Fruit fly (Drosophila melanogaster) whole organism, embryonic: Measurements from ENCODE around the gene Frmd5.

ENCODE experiments used
- CG1024 ChIP-seq: fragments of 200-800 bp; sonication (Bioruptor generic); IDR thresholded peaks from 2 replicates; pipeline ENCODE4 v1.3.6; 2022; ENCODE audit warnings: missing biosample characterization, missing genetic modification characterization
- CG10366 ChIP-seq: fragments of 200-800 bp; sonication (Bioruptor generic); IDR thresholded peaks from 2 replicates; pipeline ENCODE4 v1.3.6; 2022; ENCODE audit warnings: missing biosample characterization, missing genetic modification characterization
- CG11398 ChIP-seq: fragments of 200-800 bp; sonication (Bioruptor generic); optimal IDR thresholded peaks from 2 replicates; lab custom pipeline; 2016; ENCODE audit warnings: missing biosample characterization, missing genetic modification characterization
- CG11695 ChIP-seq: fragments of 200-800 bp; sonication (Bioruptor generic); IDR thresholded peaks from 3 replicates; pipeline ENCODE4 v1.3.6; 2022; ENCODE audit warnings: missing biosample characterization, missing genetic modification characterization
- CG11723 ChIP-seq: fragments of 200-800 bp; sonication (Bioruptor generic); optimal IDR thresholded peaks from 2 replicates; lab custom pipeline; 2017; ENCODE audit warnings: missing biosample characterization, mild to moderate bottlenecking, missing genetic modification characterization
- CG12071 ChIP-seq: fragments of 200-800 bp; sonication (Bioruptor generic); optimal IDR thresholded peaks from 3 replicates; lab custom pipeline; 2018; ENCODE audit warnings: missing biosample characterization, mild to moderate bottlenecking, missing genetic modification characterization
- CG12299 ChIP-seq: fragments of 200-800 bp; sonication (Bioruptor generic); optimal IDR thresholded peaks from 2 replicates; lab custom pipeline; 2018; ENCODE audit warnings: missing biosample characterization, mild to moderate bottlenecking, missing genetic modification characterization
- CG12659 ChIP-seq: fragments of 200-800 bp; sonication (Bioruptor generic); optimal IDR thresholded peaks from 3 replicates; lab custom pipeline; 2017; ENCODE audit warnings: mild to moderate bottlenecking, missing biosample characterization, missing genetic modification reagents, missing genetic modification characterization
- CG2889 ChIP-seq: fragments of 200-800 bp; sonication (Bioruptor generic); IDR thresholded peaks from 3 replicates; pipeline ENCODE4 v1.3.6; 2022; ENCODE audit warnings: missing biosample characterization, missing genetic modification characterization
- CG30431 ChIP-seq: fragments of 200-800 bp; sonication (Bioruptor generic); optimal IDR thresholded peaks from 2 replicates; lab custom pipeline; 2017; ENCODE audit warnings: missing biosample characterization, missing genetic modification characterization
- CG31441 ChIP-seq: fragments of 200-800 bp; sonication (Bioruptor generic); IDR thresholded peaks from 2 replicates; pipeline ENCODE4 v1.3.6; 2022; ENCODE audit warnings: missing biosample characterization, missing genetic modification characterization
- CG3726 ChIP-seq: fragments of 200-800 bp; sonication (Bioruptor generic); IDR thresholded peaks from 3 replicates; pipeline ENCODE4, ENCODE4 v1.3.6; 2022; ENCODE audit warnings: missing biosample characterization, missing genetic modification characterization
- CG3995 ChIP-seq: fragments of 200-800 bp; sonication (Bioruptor generic); optimal IDR thresholded peaks from 3 replicates; lab custom pipeline; 2016; ENCODE audit warnings: missing biosample characterization, missing genetic modification characterization
- CG4282 ChIP-seq: fragments of 200-800 bp; sonication (Bioruptor generic); optimal IDR thresholded peaks from 2 replicates; lab custom pipeline; 2016; ENCODE audit warnings: missing biosample characterization, missing genetic modification characterization
- CG7839 ChIP-seq: fragments of 200-800 bp; sonication (Bioruptor generic); optimal IDR thresholded peaks from 3 replicates; lab custom pipeline; 2018; ENCODE audit warnings: missing biosample characterization, mild to moderate bottlenecking, missing genetic modification characterization, moderate library complexity
- CG7987 ChIP-seq: fragments of 200-800 bp; sonication (Bioruptor generic); optimal IDR thresholded peaks from 2 replicates; lab custom pipeline; 2018; ENCODE audit warnings: missing biosample characterization, mild to moderate bottlenecking, missing genetic modification characterization, moderate library complexity
- CG8359 ChIP-seq: fragments of 200-800 bp; sonication (Bioruptor generic); optimal IDR thresholded peaks from 2 replicates; lab custom pipeline; 2017; ENCODE audit warnings: missing biosample characterization, mild to moderate bottlenecking, missing genetic modification characterization, borderline replicate concordance
- CoRest ChIP-seq: fragments of 200-800 bp; sonication (Bioruptor generic); optimal IDR thresholded peaks from 3 replicates; lab custom pipeline; 2018; ENCODE audit warnings: missing biosample characterization, mild to moderate bottlenecking, missing genetic modification characterization, moderate library complexity
- CrebB ChIP-seq: fragments of 200-800 bp; sonication (Bioruptor generic); optimal IDR thresholded peaks from 3 replicates; lab custom pipeline; 2018; ENCODE audit warnings: missing biosample characterization, mild to moderate bottlenecking, missing genetic modification characterization
- Dad ChIP-seq: fragments of 200-800 bp; sonication (Bioruptor generic); optimal IDR thresholded peaks from 3 replicates; lab custom pipeline; 2016; ENCODE audit warnings: missing biosample characterization, missing genetic modification characterization
- Dll ChIP-seq: fragments of 200-800 bp; sonication (Bioruptor generic); IDR thresholded peaks from 4 replicates; pipeline ENCODE4 v1.3.6; 2022; ENCODE audit warnings: missing biosample characterization, missing genetic modification characterization; ENCODE audit not compliant: partially characterized antibody
- Gug ChIP-seq: fragments of 200-800 bp; sonication (Bioruptor generic); IDR thresholded peaks from 4 replicates; pipeline ENCODE4 v1.3.6; 2022; ENCODE audit warnings: missing biosample characterization, missing genetic modification characterization
- Hmr ChIP-seq: fragments of 200-800 bp; sonication (Bioruptor generic); optimal IDR thresholded peaks from 3 replicates; lab custom pipeline; 2017; ENCODE audit warnings: mild to moderate bottlenecking, missing biosample characterization, missing genetic modification reagents, missing genetic modification characterization
- Hmx ChIP-seq: fragments of 200-800 bp; sonication (Bioruptor generic); optimal IDR thresholded peaks from 2 replicates; lab custom pipeline; 2016; ENCODE audit warnings: missing biosample characterization, missing genetic modification characterization
- Hsf ChIP-seq: fragments of 200-800 bp; sonication (Bioruptor generic); optimal IDR thresholded peaks from 3 replicates; lab custom pipeline; 2016; ENCODE audit warnings: missing biosample characterization, missing genetic modification characterization
- Kr ChIP-seq: fragments of 200-800 bp; sonication (Bioruptor generic); optimal IDR thresholded peaks from 2 replicates; lab custom pipeline; 2017; ENCODE audit warnings: missing biosample characterization, mild to moderate bottlenecking, missing genetic modification characterization
- Lpt ChIP-seq: fragments of >200 bp; optimal IDR thresholded peaks from 2 replicates; lab custom pipeline; 2018; ENCODE audit warnings: missing biosample characterization, missing genetic modification characterization
- Max ChIP-seq: fragments of 200-800 bp; sonication (Bioruptor generic); optimal IDR thresholded peaks from 2 replicates; lab custom pipeline; 2016; ENCODE audit warnings: missing biosample characterization, mild to moderate bottlenecking, missing genetic modification characterization
- Nf-YC ChIP-seq: fragments of 200-800 bp; optimal IDR thresholded peaks from 3 replicates; lab custom pipeline; 2019; ENCODE audit warnings: missing biosample characterization, mild to moderate bottlenecking, missing genetic modification characterization, moderate library complexity
- Oli ChIP-seq: fragments of 200-800 bp; sonication (Bioruptor generic); optimal IDR thresholded peaks from 2 replicates; lab custom pipeline; 2018; ENCODE audit warnings: missing biosample characterization, mild to moderate bottlenecking, missing genetic modification characterization, moderate library complexity
- ac ChIP-seq: fragments of 200-800 bp; sonication (Bioruptor generic); optimal IDR thresholded peaks from 3 replicates; lab custom pipeline; 2017; ENCODE audit warnings: missing biosample characterization, mild to moderate bottlenecking, missing genetic modification characterization
- ara ChIP-seq: fragments of 200-800 bp; sonication (Bioruptor generic); IDR thresholded peaks from 2 replicates; pipeline ENCODE4 v1.3.6; 2022; ENCODE audit warnings: missing biosample characterization, missing genetic modification characterization
- corto ChIP-seq: fragments of 200-800 bp; sonication (Bioruptor generic); optimal IDR thresholded peaks from 2 replicates; lab custom pipeline; 2016; ENCODE audit warnings: missing biosample characterization, mild to moderate bottlenecking, missing genetic modification characterization, moderate library complexity
- crc ChIP-seq: fragments of 200-800 bp; sonication (Bioruptor generic); optimal IDR thresholded peaks from 2 replicates; lab custom pipeline; 2016; ENCODE audit warnings: missing biosample characterization, missing genetic modification characterization
- croc ChIP-seq: fragments of 200-800 bp; sonication (Bioruptor generic); conservative IDR thresholded peaks from 3 replicates; pipeline ENCODE4 v1.3.6; 2022; ENCODE audit warnings: missing biosample characterization, missing genetic modification characterization
- dpn ChIP-seq, 2 experiments: fragments of 200-800 bp; sonication (Bioruptor generic); optimal IDR thresholded peaks; 3 replicates each; lab custom pipeline; 2016; ENCODE audit warnings: missing biosample characterization in 2 of 2, missing genetic modification characterization in 2 of 2
- dysf ChIP-seq: fragments of 200-800 bp; sonication (Bioruptor generic); IDR thresholded peaks from 3 replicates; pipeline ENCODE4 v1.3.6; 2022; ENCODE audit warnings: missing biosample characterization, missing genetic modification characterization
- esg ChIP-seq: fragments of 200-800 bp; sonication (Bioruptor generic); conservative IDR thresholded peaks from 2 replicates; pipeline ENCODE4 v1.3.6; 2022; ENCODE audit warnings: missing biosample characterization, missing genetic modification characterization
- ken ChIP-seq: fragments of 200-800 bp; sonication (Bioruptor generic); IDR thresholded peaks from 3 replicates; pipeline ENCODE4 v1.3.6; 2022; ENCODE audit warnings: missing biosample characterization, missing genetic modification characterization
- peb ChIP-seq: fragments of 200-800 bp; sonication (Bioruptor generic); IDR thresholded peaks from 2 replicates; pipeline ENCODE4 v1.3.6; 2022; ENCODE audit warnings: missing biosample characterization, missing genetic modification characterization
- pho ChIP-seq: fragments of 200-800 bp; sonication (Bioruptor generic); optimal IDR thresholded peaks from 2 replicates; lab custom pipeline; 2016; ENCODE audit warnings: missing biosample characterization, missing genetic modification characterization
- sens ChIP-seq: fragments of 200-800 bp; sonication (Bioruptor generic); peaks from one replicate; lab custom pipeline; 2016; ENCODE audit warnings: missing biosample characterization, missing genetic modification characterization
- slbo ChIP-seq: fragments of 200-800 bp; sonication (Bioruptor generic); IDR thresholded peaks from 2 replicates; pipeline ENCODE4 v1.3.6; 2022; ENCODE audit warnings: missing biosample characterization, missing genetic modification characterization
- sob ChIP-seq: fragments of 200-800 bp; sonication (Bioruptor generic); IDR thresholded peaks from 2 replicates; pipeline ENCODE4 v1.3.6; 2022; ENCODE audit warnings: missing biosample characterization, missing genetic modification characterization
- sqz ChIP-seq: fragments of 200-800 bp; sonication (Bioruptor generic); optimal IDR thresholded peaks from 3 replicates; lab custom pipeline; 2018; ENCODE audit warnings: missing biosample characterization, mild to moderate bottlenecking, missing genetic modification characterization
- stwl ChIP-seq: fragments of 200-800 bp; sonication (Bioruptor generic); optimal IDR thresholded peaks from 3 replicates; lab custom pipeline; 2018; ENCODE audit warnings: missing biosample characterization, mild to moderate bottlenecking, missing genetic modification characterization, moderate library complexity
- tgo ChIP-seq: fragments of 200-800 bp; sonication (Bioruptor generic); IDR thresholded peaks from 3 replicates; pipeline ENCODE4 v1.3.6; 2022; ENCODE audit warnings: missing biosample characterization, missing genetic modification characterization
- twi ChIP-seq: fragments of 200-800 bp; optimal IDR thresholded peaks from 2 replicates; lab custom pipeline; 2019; ENCODE audit warnings: missing biosample characterization, mild to moderate bottlenecking, missing genetic modification characterization, moderate library complexity
- zen2 ChIP-seq: fragments of 200-800 bp; sonication (Bioruptor generic); IDR thresholded peaks from 3 replicates; pipeline ENCODE4 v1.3.6; 2022; ENCODE audit warnings: missing biosample characterization, missing genetic modification characterization; ENCODE audit not compliant: partially characterized antibody

Frmd5 gene

dm6 chr2L:10375464-10376236 is 31.4 kb downstream of the Frmd5 start, which contains the start of the genes CG33303 and dpr19 (continued):
- TF ChIP-seq sob (peak; percentile 29; the same call in 1 of the 2 replicates), dysf (GFP tag; lab: Robert Waterston, UW) (peak; percentile 71; the same call in 1 of the 3 replicates), slbo (peak; percentile 75), Oli (peak; percentile 64), sqz (no peak), sens (GFP tag; lab: Kevin White, UChicago) (no peak), CG11695 (peak; percentile 76), CrebB (tag; lab: Kevin White, UChicago) (peak; percentile 29), CG2889 (GFP tag; lab: Robert Waterston, UW) (no peak), Max (GFP tag; lab: Kevin White, UChicago) (peak; percentile 16), stwl (tag; lab: Kevin White, UChicago) (peak; percentile 45), crc (GFP tag; lab: Kevin White, UChicago) (no peak), ac (GFP tag; lab: Kevin White, UChicago) (no peak), CoRest (tag; lab: Kevin White, UChicago) (peak; percentile 83), CG30431 (GFP tag; lab: Kevin White, UChicago) (no peak), CG12071 (GFP tag; lab: Kevin White, UChicago) (no peak), ken (GFP tag; lab: Robert Waterston, UW) (no peak; the same call in 2 of the 3 replicates), Lpt (GFP tag; lab: Kevin White, UChicago) (no peak), Hsf (GFP tag; lab: Kevin White, UChicago) (no peak), Dad (GFP tag; lab: Kevin White, UChicago) (no peak), CG31441 (GFP tag; lab: Robert Waterston, UW) (peak; percentile 94), Hmx (GFP tag; lab: Kevin White, UChicago) (no peak), CG10366 (GFP tag; lab: Robert Waterston, UW) (peak; percentile 34; the same call in 1 of the 2 replicates), twi (peak; percentile 71), zen2 (GFP tag; lab: Robert Waterston, UW) (no peak), dpn (GFP tag; optimal IDR thresholded peaks at IDR 0.05; lab: Kevin White, UChicago) (peak in 1 of 2 experiments; percentile 50), esg (GFP tag; lab: Robert Waterston, UW) (peak; percentile 58), CG3995 (peak; percentile 48), CG12659 (peak; percentile 86), corto (GFP tag; lab: Kevin White, UChicago) (no peak), CG11723 (peak; percentile 9), Hmr (GFP tag; lab: Kevin White, UChicago) (peak; percentile 85), Kr (GFP tag; lab: Kevin White, UChicago) (no peak), Nf-YC (peak; percentile 79), ara (GFP tag; lab: Robert Waterston, UW) (peak; percentile 57; the same call in 1 of the 2 replicates), pho (GFP tag; lab: Kevin White, UChicago) (no peak), CG7839 (tag; lab: Kevin White, UChicago) (peak; percentile 83), CG11398 (GFP tag; lab: Kevin White, UChicago) (no peak), croc (GFP tag; lab: Robert Waterston, UW) (peak; percentile 41; the same call in 2 of the 3 replicates), CG4282 (GFP tag; lab: Kevin White, UChicago) (no peak), CG8359 (peak; percentile 9), CG1024 (GFP tag; lab: Robert Waterston, UW) (0 out of 2 replicates have a peak, but pooled peaks have one; percentile 35), Dll (peak; percentile 38; the same call in 1 of the 4 replicates), peb (GFP tag; lab: Robert Waterston, UW) (no peak), CG12299 (tag; lab: Kevin White, UChicago) (peak; percentile 81), CG7987 (GFP tag; lab: Kevin White, UChicago) (peak; percentile 13), Gug (GFP tag; lab: Robert Waterston, UW) (no peak), CG3726 (GFP tag; lab: Robert Waterston, UW) (peak; percentile 51; the same call in 1 of the 3 replicates), tgo (GFP tag; lab: Robert Waterston, UW) (peak; percentile 66; the same call in 2 of the 3 replicates)
